Fruit fly (Drosophila melanogaster) whole organism, adult: ENCODE data around the gene CG31741.

Source experiments
- CG11617 ChIP-seq: fragments of 200-800 bp; sonication (Bioruptor generic); optimal IDR thresholded peaks from 2 replicates; lab custom pipeline; 2017; ENCODE audit warnings: mild to moderate bottlenecking, missing biosample characterization, missing genetic modification reagents, missing genetic modification characterization
- CG12768 ChIP-seq: fragments of 200-800 bp; sonication (Bioruptor generic); optimal IDR thresholded peaks from 2 replicates; lab custom pipeline; 2017; ENCODE audit warnings: missing biosample characterization, missing genetic modification characterization, mild to moderate bottlenecking, moderate library complexity, missing genetic modification reagents
- CG14711 ChIP-seq: fragments of 200-800 bp; sonication (Bioruptor generic); optimal IDR thresholded peaks from 2 replicates; lab custom pipeline; 2018; ENCODE audit warnings: missing biosample characterization, mild to moderate bottlenecking, missing genetic modification characterization, moderate library complexity
- CG1620 ChIP-seq: fragments of 200-800 bp; sonication (Bioruptor generic); optimal IDR thresholded peaks from 2 replicates; lab custom pipeline; 2016; ENCODE audit warnings: missing biosample characterization, missing genetic modification characterization
- CG33017 ChIP-seq: fragments of 200-800 bp; sonication (Bioruptor generic); optimal IDR thresholded peaks from 2 replicates; lab custom pipeline; 2018; ENCODE audit warnings: missing biosample characterization, mild to moderate bottlenecking, missing genetic modification characterization, moderate library complexity
- CG5204 ChIP-seq: fragments of 200-800 bp; sonication (Bioruptor generic); optimal IDR thresholded peaks from 2 replicates; lab custom pipeline; 2016; ENCODE audit warnings: missing biosample characterization, missing genetic modification characterization
- CG7045 ChIP-seq: fragments of 200-800 bp; sonication (Bioruptor generic); optimal IDR thresholded peaks from 2 replicates; lab custom pipeline; 2017; ENCODE audit warnings: missing biosample characterization, mild to moderate bottlenecking, missing genetic modification characterization
- CG7101 ChIP-seq: fragments of 200-800 bp; sonication (Bioruptor generic); optimal IDR thresholded peaks from 2 replicates; lab custom pipeline; 2018; ENCODE audit warnings: missing biosample characterization, mild to moderate bottlenecking, missing genetic modification characterization, moderate library complexity
- Clk ChIP-seq: fragments of 200-800 bp; sonication (Bioruptor generic); optimal IDR thresholded peaks from 2 replicates; lab custom pipeline; 2017; ENCODE audit warnings: missing biosample characterization, missing genetic modification characterization
- Crg-1 ChIP-seq: fragments of 200-800 bp; sonication (Bioruptor generic); optimal IDR thresholded peaks from 2 replicates; lab custom pipeline; 2016; ENCODE audit warnings: missing biosample characterization, missing genetic modification characterization
- Hr96 ChIP-seq: fragments of 200-800 bp; sonication (Bioruptor generic); optimal IDR thresholded peaks from 2 replicates; lab custom pipeline; 2016; ENCODE audit warnings: missing biosample characterization, missing genetic modification characterization
- Mnt ChIP-seq: fragments of 200-800 bp; sonication (Bioruptor generic); optimal IDR thresholded peaks from 2 replicates; lab custom pipeline; 2016; ENCODE audit warnings: missing biosample characterization, mild to moderate bottlenecking, missing genetic modification characterization
- bab1 ChIP-seq: fragments of 200-800 bp; sonication (Bioruptor generic); optimal IDR thresholded peaks from 3 replicates; lab custom pipeline; 2019; ENCODE audit warnings: missing biosample characterization, mild to moderate bottlenecking, missing genetic modification characterization, moderate library complexity
- cic ChIP-seq: fragments of 200-800 bp; sonication (Bioruptor generic); optimal IDR thresholded peaks from 2 replicates; lab custom pipeline; 2017; ENCODE audit warnings: missing biosample characterization, mild to moderate bottlenecking, missing genetic modification characterization, moderate library complexity
- cnc ChIP-seq, 2 experiments: fragments of >200 bp; optimal IDR thresholded peaks; 2 replicates each; lab custom pipeline; 2017
- kay ChIP-seq: fragments of 200-800 bp; sonication (Bioruptor generic); peaks from one replicate; lab custom pipeline; 2016; ENCODE audit warnings: missing biosample characterization, missing genetic modification characterization, borderline replicate concordance
- ovo ChIP-seq: fragments of 200-800 bp; sonication (Bioruptor generic); optimal IDR thresholded peaks from 2 replicates; lab custom pipeline; 2016; ENCODE audit warnings: missing biosample characterization, missing genetic modification characterization
- pad ChIP-seq: fragments of 200-800 bp; sonication (Bioruptor generic); optimal IDR thresholded peaks from 3 replicates; lab custom pipeline; 2017; ENCODE audit warnings: missing biosample characterization, missing genetic modification characterization, mild to moderate bottlenecking, moderate library complexity, missing genetic modification reagents
- tj ChIP-seq: fragments of 200-800 bp; sonication (Bioruptor generic); optimal IDR thresholded peaks from 3 replicates; lab custom pipeline; 2017; ENCODE audit warnings: missing biosample characterization, mild to moderate bottlenecking, missing genetic modification characterization, moderate library complexity
- toe ChIP-seq: fragments of 200-800 bp; sonication (Bioruptor generic); optimal IDR thresholded peaks from 2 replicates; lab custom pipeline; 2016; ENCODE audit warnings: missing biosample characterization, missing genetic modification characterization

Gene CG31741

dm6 chr2L:18083956-18084355 lies at the start of gene CG31741:
TSS of gene CG31741 (plus strand) at chr2L:18084256.
- TF ChIP-seq toe (no peak), CG33017 (tag; lab: Kevin White, UChicago) (no peak), kay (no peak), Crg-1 (GFP tag; lab: Kevin White, UChicago) (no peak), Mnt (no peak), CG1620 (no peak), pad (GFP tag; lab: Kevin White, UChicago) (no peak)

- TF ChIP-seq Hr96 (GFP tag; lab: Kevin White, UChicago): no peak
- TF ChIP-seq ovo (GFP tag; lab: Kevin White, UChicago): no peak
- TF ChIP-seq CG5204 (GFP tag; lab: Kevin White, UChicago): no peak
- no peak for TF ChIP-seq CG12768 (GFP tag; lab: Kevin White, UChicago)
- no peak for TF ChIP-seq CG14711 (tag; lab: Kevin White, UChicago)
- TF ChIP-seq CG33017 (tag; lab: Kevin White, UChicago): no peak
- no peak for TF ChIP-seq bab1 (GFP tag; lab: Kevin White, UChicago)
- TF ChIP-seq CG7101: no peak
- no peak for TF ChIP-seq CG1620
- TF ChIP-seq kay: no peak
- no peak for TF ChIP-seq cnc (optimal IDR thresholded peaks at IDR 0.05; lab: Kevin White, UChicago)
- TF ChIP-seq CG11617: no peak
Observed at dm6 chr2L:18067266-18067665, 16.8 kb upstream of the CG31741 start.

dm6 chr2L:18077969-18078368 lies 6.1 kb upstream of the CG31741 start, which contains the start of gene Arr1:
TSS of gene Arr1 (plus strand) at chr2L:18078269.
- no peak for TF ChIP-seq kay
- TF ChIP-seq tj: no peak
- TF ChIP-seq pad (GFP tag; lab: Kevin White, UChicago): no peak
- no peak for TF ChIP-seq CG1620
- no peak for TF ChIP-seq cic (GFP tag; lab: Kevin White, UChicago)

DNA sequence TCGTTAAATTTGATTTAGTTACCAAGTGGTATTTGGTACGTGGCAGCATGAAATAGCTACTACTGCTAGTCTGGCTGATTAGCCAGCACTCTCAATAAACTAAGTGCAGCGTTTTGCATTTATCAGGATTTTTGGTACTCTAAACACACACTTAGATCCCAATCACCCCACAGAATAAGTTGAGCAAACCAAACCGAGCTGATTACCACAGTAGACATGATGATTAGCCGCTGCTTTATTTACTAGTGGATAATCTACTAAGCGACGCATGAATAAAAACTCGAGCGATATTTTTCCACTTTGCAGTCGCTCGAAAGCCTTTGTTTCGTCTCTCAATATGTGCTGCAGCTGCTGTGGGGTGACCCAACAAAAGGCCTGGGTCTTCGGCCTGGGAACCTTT lies 2.7 kb upstream of the CG31741 start, which contains the start of gene ninaD:
TSS of gene ninaD (plus strand) at position 301 of the 400 bp plus-strand sequence.
- TF ChIP-seq cnc (optimal IDR thresholded peaks at IDR 0.05; lab: Kevin White, UChicago) (no peak), CG12768 (GFP tag; lab: Kevin White, UChicago) (no peak), CG7045 (no peak), tj (no peak), kay (no peak), ovo (GFP tag; lab: Kevin White, UChicago) (no peak), Mnt (no peak), bab1 (GFP tag; lab: Kevin White, UChicago) (no peak), pad (GFP tag; lab: Kevin White, UChicago) (no peak), cic (GFP tag; lab: Kevin White, UChicago) (no peak), CG14711 (tag; lab: Kevin White, UChicago) (no peak), toe (no peak), Clk (GFP tag; lab: Kevin White, UChicago) (no peak), Crg-1 (GFP tag; lab: Kevin White, UChicago) (no peak), CG1620 (no peak), CG7101 (no peak), Hr96 (GFP tag; lab: Kevin White, UChicago) (no peak), CG33017 (tag; lab: Kevin White, UChicago) (no peak), CG11617 (no peak)

dm6 chr2L:18091705-18092104 lies 7.6 kb downstream of the CG31741 start:
- no peak for TF ChIP-seq Hr96 (GFP tag; lab: Kevin White, UChicago)
- TF ChIP-seq Clk (GFP tag; lab: Kevin White, UChicago): no peak
- no peak for TF ChIP-seq CG12768 (GFP tag; lab: Kevin White, UChicago)
- no peak for TF ChIP-seq CG1620
- TF ChIP-seq CG5204 (GFP tag; lab: Kevin White, UChicago): no peak
- TF ChIP-seq pad (GFP tag; lab: Kevin White, UChicago): no peak
- no peak for TF ChIP-seq CG33017 (tag; lab: Kevin White, UChicago)
- TF ChIP-seq CG11617: no peak
- no peak for TF ChIP-seq bab1 (GFP tag; lab: Kevin White, UChicago)
- TF ChIP-seq Mnt: no peak
- no peak for TF ChIP-seq CG14711 (tag; lab: Kevin White, UChicago)
- no peak for TF ChIP-seq kay
- TF ChIP-seq cic (GFP tag; lab: Kevin White, UChicago): no peak
- TF ChIP-seq Crg-1 (GFP tag; lab: Kevin White, UChicago): no peak
- TF ChIP-seq CG7101: no peak

dm6 chr2L:18092156-18092555 lies 8.1 kb downstream of the CG31741 start, which contains the start of gene CG15153:
TSS of gene CG15153 (minus strand) at chr2L:18092256.
- no peak for TF ChIP-seq Crg-1 (GFP tag; lab: Kevin White, UChicago)
- no peak for TF ChIP-seq CG7101
- no peak for TF ChIP-seq Hr96 (GFP tag; lab: Kevin White, UChicago)
- TF ChIP-seq CG11617: no peak
- no peak for TF ChIP-seq CG5204 (GFP tag; lab: Kevin White, UChicago)
- TF ChIP-seq cnc (optimal IDR thresholded peaks at IDR 0.05; lab: Kevin White, UChicago): no peak
- TF ChIP-seq tj: no peak
- no peak for TF ChIP-seq bab1 (GFP tag; lab: Kevin White, UChicago)
- no peak for TF ChIP-seq CG1620
- TF ChIP-seq ovo (GFP tag; lab: Kevin White, UChicago): no peak
- TF ChIP-seq cic (GFP tag; lab: Kevin White, UChicago): no peak
- TF ChIP-seq toe: no peak
- no peak for TF ChIP-seq pad (GFP tag; lab: Kevin White, UChicago)
- TF ChIP-seq Clk (GFP tag; lab: Kevin White, UChicago): no peak
- TF ChIP-seq CG12768 (GFP tag; lab: Kevin White, UChicago): no peak
- TF ChIP-seq kay: no peak
- no peak for TF ChIP-seq CG7045
- no peak for TF ChIP-seq CG33017 (tag; lab: Kevin White, UChicago)
- no peak for TF ChIP-seq CG14711 (tag; lab: Kevin White, UChicago)
- no peak for TF ChIP-seq Mnt

dm6 chr2L:18096268-18096667 lies 12.2 kb downstream of the CG31741 start, which contains the start of gene Slc25A46b:
TSS of gene Slc25A46b (plus strand) at chr2L:18096568.
- no peak for TF ChIP-seq ovo (GFP tag; lab: Kevin White, UChicago)
- TF ChIP-seq Crg-1 (GFP tag; lab: Kevin White, UChicago): no peak
- no peak for TF ChIP-seq CG12768 (GFP tag; lab: Kevin White, UChicago)
- no peak for TF ChIP-seq CG7101
- no peak for TF ChIP-seq Clk (GFP tag; lab: Kevin White, UChicago)
- no peak for TF ChIP-seq Hr96 (GFP tag; lab: Kevin White, UChicago)
- no peak for TF ChIP-seq kay
- TF ChIP-seq tj: no peak
- no peak for TF ChIP-seq cnc (optimal IDR thresholded peaks at IDR 0.05; lab: Kevin White, UChicago)
- no peak for TF ChIP-seq CG11617
- no peak for TF ChIP-seq CG14711 (tag; lab: Kevin White, UChicago)
- no peak for TF ChIP-seq cic (GFP tag; lab: Kevin White, UChicago)
- TF ChIP-seq CG7045: no peak
